Fruit fly (Drosophila melanogaster): ENCODE data around the gene Ubc6.

dm6 chr3R:4969199-4969778, 16.8 kb upstream of the Ubc6 start:
- TF ChIP-seq Dll (optimal IDR thresholded peaks at IDR 0.05) (no peak), usp (GFP tag; optimal IDR thresholded peaks at IDR 0.05) (no peak), psq (optimal IDR thresholded peaks at IDR 0.05) (no peak), CG8478 (optimal IDR thresholded peaks at IDR 0.05) (no peak), EcR (GFP tag; optimal IDR thresholded peaks at IDR 0.05) (no peak), pan (optimal IDR thresholded peaks at IDR 0.05) (no peak)

Data from whole organism.